Fruit fly (Drosophila melanogaster) whole organism, embryonic: ENCODE measurements around the gene Uggt.
A peak's percentile ranks its signal among the peaks of the same experiment; 100 is the strongest.

Source experiments
- CG12071 ChIP-seq: fragments of 200-800 bp; sonication (Bioruptor generic); optimal IDR thresholded peaks from 3 replicates; lab custom pipeline; 2018; ENCODE audit warnings: missing biosample characterization, mild to moderate bottlenecking, missing genetic modification characterization
- CG12659 ChIP-seq: fragments of 200-800 bp; sonication (Bioruptor generic); optimal IDR thresholded peaks from 3 replicates; lab custom pipeline; 2017; ENCODE audit warnings: mild to moderate bottlenecking, missing biosample characterization, missing genetic modification reagents, missing genetic modification characterization
- CG14710 ChIP-seq: fragments of 200-800 bp; sonication (Bioruptor generic); optimal IDR thresholded peaks from 3 replicates; lab custom pipeline; 2019; ENCODE audit warnings: missing biosample characterization, mild to moderate bottlenecking, missing genetic modification characterization, moderate library complexity
- CG15696 ChIP-seq: fragments of 200-800 bp; sonication (Bioruptor generic); optimal IDR thresholded peaks from 2 replicates; lab custom pipeline; 2019; ENCODE audit warnings: missing biosample characterization, mild to moderate bottlenecking, missing genetic modification characterization, moderate library complexity
- CG16815 ChIP-seq: fragments of 200-800 bp; sonication (Bioruptor generic); optimal IDR thresholded peaks from 3 replicates; lab custom pipeline; 2017; ENCODE audit warnings: missing biosample characterization, mild to moderate bottlenecking, missing genetic modification characterization
- CG17328 ChIP-seq: fragments of 200-800 bp; sonication (Bioruptor generic); IDR thresholded peaks from 2 replicates; pipeline ENCODE4 v1.3.6; 2022; ENCODE audit warnings: missing biosample characterization, missing genetic modification characterization
- CG1832 ChIP-seq: fragments of 200-800 bp; sonication (Bioruptor generic); optimal IDR thresholded peaks from 2 replicates; lab custom pipeline; 2017; ENCODE audit warnings: missing biosample characterization, mild to moderate bottlenecking, missing genetic modification characterization, inconsistent platforms
- CG18619 ChIP-seq: fragments of 200-800 bp; sonication (Bioruptor generic); optimal IDR thresholded peaks from 3 replicates; lab custom pipeline; 2017; ENCODE audit warnings: missing biosample characterization, mild to moderate bottlenecking, missing genetic modification characterization
- CG33557 ChIP-seq: fragments of 200-800 bp; sonication (Bioruptor generic); optimal IDR thresholded peaks from 2 replicates; lab custom pipeline; 2019; ENCODE audit warnings: missing biosample characterization, mild to moderate bottlenecking, missing genetic modification characterization, moderate library complexity
- CG3847 ChIP-seq: fragments of 200-800 bp; sonication (Bioruptor generic); IDR thresholded peaks from 2 replicates; pipeline ENCODE4 v1.3.6; 2022; ENCODE audit warnings: missing biosample characterization, missing genetic modification characterization
- CG4730 ChIP-seq: fragments of 200-800 bp; sonication (Bioruptor generic); IDR thresholded peaks from 2 replicates; pipeline ENCODE4 v1.3.6; 2022; ENCODE audit warnings: missing biosample characterization, missing genetic modification characterization
- CG7271 ChIP-seq: fragments of 200-800 bp; sonication (Bioruptor generic); optimal IDR thresholded peaks from 2 replicates; lab custom pipeline; 2018; ENCODE audit warnings: missing biosample characterization, mild to moderate bottlenecking, missing genetic modification characterization, moderate library complexity
- CG7357 ChIP-seq: fragments of 200-800 bp; sonication (Bioruptor generic); IDR thresholded peaks from 3 replicates; pipeline ENCODE4 v1.3.6; 2022; ENCODE audit warnings: missing biosample characterization, missing genetic modification characterization
- CG7372 ChIP-seq: fragments of 200-800 bp; sonication (Bioruptor generic); IDR thresholded peaks from 2 replicates; pipeline ENCODE4 v1.3.6; 2022; ENCODE audit warnings: missing biosample characterization, missing genetic modification characterization
- CG8290 ChIP-seq, 3 experiments: fragments of 200-800 bp; sonication (Bioruptor generic); optimal IDR thresholded peaks; 2 replicates each; lab custom pipeline; 2016 to 2019; ENCODE audit warnings: missing biosample characterization in 3 of 3, missing genetic modification characterization in 3 of 3, mild to moderate bottlenecking in 2 of 3, moderate library complexity in 1 of 3
- CG8359 ChIP-seq: fragments of 200-800 bp; sonication (Bioruptor generic); optimal IDR thresholded peaks from 2 replicates; lab custom pipeline; 2017; ENCODE audit warnings: missing biosample characterization, mild to moderate bottlenecking, missing genetic modification characterization, borderline replicate concordance
- CG9437 ChIP-seq: fragments of 200-800 bp; sonication (Bioruptor generic); optimal IDR thresholded peaks from 2 replicates; lab custom pipeline; 2018; ENCODE audit warnings: missing biosample characterization, mild to moderate bottlenecking, missing genetic modification characterization
- CG9727 ChIP-seq: fragments of 200-800 bp; sonication (Bioruptor generic); optimal IDR thresholded peaks from 3 replicates; lab custom pipeline; 2017; ENCODE audit warnings: missing biosample characterization, mild to moderate bottlenecking, missing genetic modification characterization
- Dfd ChIP-seq, 2 experiments: fragments of >200 bp; optimal IDR thresholded peaks; 2 replicates each; lab custom pipeline; 2017; ENCODE audit warnings: missing biosample characterization in 2 of 2, missing genetic modification characterization in 2 of 2
- Doc2 ChIP-seq: fragments of 200-800 bp; sonication (Bioruptor generic); IDR thresholded peaks from 2 replicates; pipeline ENCODE4 v1.3.6; 2022; ENCODE audit warnings: missing biosample characterization, missing genetic modification characterization
- E2f1 ChIP-seq: fragments of 200-800 bp; sonication (Bioruptor generic); IDR thresholded peaks from 2 replicates; pipeline ENCODE4 v1.3.6; 2022; ENCODE audit warnings: missing biosample characterization, missing genetic modification characterization
- Fer2 ChIP-seq: fragments of 200-800 bp; sonication (Bioruptor generic); optimal IDR thresholded peaks from 2 replicates; lab custom pipeline; 2018; ENCODE audit warnings: missing biosample characterization, mild to moderate bottlenecking, missing genetic modification characterization, moderate library complexity
- Fer3 ChIP-seq: fragments of 200-800 bp; sonication (Bioruptor generic); optimal IDR thresholded peaks from 2 replicates; lab custom pipeline; 2018; ENCODE audit warnings: missing biosample characterization, mild to moderate bottlenecking, missing genetic modification characterization, moderate library complexity
- H2.0 ChIP-seq: fragments of 200-800 bp; sonication (Bioruptor generic); IDR thresholded peaks from 2 replicates; pipeline ENCODE4 v1.3.6; 2022; ENCODE audit warnings: missing biosample characterization, missing genetic modification characterization
- Lim3 ChIP-seq: fragments of 200-800 bp; sonication (Bioruptor generic); IDR thresholded peaks from 2 replicates; pipeline ENCODE4 v1.3.6; 2022; ENCODE audit warnings: missing biosample characterization, missing genetic modification characterization
- MTF-1 ChIP-seq: fragments of 200-800 bp; sonication (Bioruptor generic); optimal IDR thresholded peaks from 2 replicates; lab custom pipeline; 2018; ENCODE audit warnings: missing biosample characterization, mild to moderate bottlenecking, missing genetic modification characterization, borderline replicate concordance
- Nf-YC ChIP-seq: fragments of 200-800 bp; optimal IDR thresholded peaks from 3 replicates; lab custom pipeline; 2019; ENCODE audit warnings: missing biosample characterization, mild to moderate bottlenecking, missing genetic modification characterization, moderate library complexity
- Sry-β ChIP-seq: fragments of 200-800 bp; sonication (Bioruptor generic); optimal IDR thresholded peaks from 2 replicates; lab custom pipeline; 2018; ENCODE audit warnings: missing biosample characterization, mild to moderate bottlenecking, missing genetic modification characterization, moderate library complexity
- Sry-δ ChIP-seq: fragments of 200-800 bp; sonication (Bioruptor generic); optimal IDR thresholded peaks from 2 replicates; lab custom pipeline; 2016; ENCODE audit warnings: missing biosample characterization, missing genetic modification characterization
- Stat92E ChIP-seq, 3 experiments: fragments of >200 bp in 2 of 3; fragments of 200-800 bp in 1 of 3; sonication (Bioruptor generic) in 1 of 3; optimal IDR thresholded peaks; 2 replicates each; lab custom pipeline; 2017 to 2019; ENCODE audit warnings: missing biosample characterization in 3 of 3, missing genetic modification characterization in 3 of 3, mild to moderate bottlenecking in 1 of 3, moderate library complexity in 1 of 3
- ash1 ChIP-seq: fragments of 200-800 bp; sonication (Bioruptor generic); optimal IDR thresholded peaks from 2 replicates; lab custom pipeline; 2018; ENCODE audit warnings: missing biosample characterization, mild to moderate bottlenecking, missing genetic modification characterization
- bcd ChIP-seq: fragments of 200-800 bp; sonication (Bioruptor generic); optimal IDR thresholded peaks from 2 replicates; lab custom pipeline; 2017; ENCODE audit warnings: missing biosample characterization, mild to moderate bottlenecking, missing genetic modification characterization
- br ChIP-seq: fragments of >200 bp; optimal IDR thresholded peaks from 2 replicates; lab custom pipeline; 2017
- croc ChIP-seq: fragments of 200-800 bp; sonication (Bioruptor generic); conservative IDR thresholded peaks from 3 replicates; pipeline ENCODE4 v1.3.6; 2022; ENCODE audit warnings: missing biosample characterization, missing genetic modification characterization
- disco-r ChIP-seq: fragments of 200-800 bp; sonication (Bioruptor generic); optimal IDR thresholded peaks from 2 replicates; lab custom pipeline; 2016; ENCODE audit warnings: missing biosample characterization, missing genetic modification characterization
- ems ChIP-seq: fragments of 200-800 bp; sonication (Bioruptor generic); optimal IDR thresholded peaks from 3 replicates; lab custom pipeline; 2016; ENCODE audit warnings: missing biosample characterization, missing genetic modification characterization
- en ChIP-seq: fragments of 200-800 bp; sonication (Bioruptor generic); optimal IDR thresholded peaks from 2 replicates; lab custom pipeline; 2016; ENCODE audit warnings: missing biosample characterization, missing genetic modification characterization
- eyg ChIP-seq: fragments of 200-800 bp; sonication (Bioruptor generic); optimal IDR thresholded peaks from 3 replicates; lab custom pipeline; 2016; ENCODE audit warnings: missing biosample characterization, missing genetic modification characterization
- gsb-n ChIP-seq: fragments of 200-800 bp; sonication (Bioruptor generic); optimal IDR thresholded peaks from 3 replicates; lab custom pipeline; 2018; ENCODE audit warnings: missing biosample characterization, mild to moderate bottlenecking, missing genetic modification characterization
- kay ChIP-seq: fragments of 200-800 bp; sonication (Bioruptor generic); optimal IDR thresholded peaks from 2 replicates; lab custom pipeline; 2016; ENCODE audit warnings: missing biosample characterization, missing genetic modification characterization
- kni ChIP-seq: fragments of 200-800 bp; sonication (Bioruptor generic); optimal IDR thresholded peaks from 3 replicates; lab custom pipeline; 2017; ENCODE audit warnings: mild to moderate bottlenecking, missing biosample characterization, missing genetic modification reagents, missing genetic modification characterization
- lmd ChIP-seq: fragments of 200-800 bp; sonication (Bioruptor generic); IDR thresholded peaks from 2 replicates; pipeline ENCODE4 v1.3.6; 2022; ENCODE audit warnings: missing biosample characterization, missing genetic modification characterization
- lov ChIP-seq, 2 experiments: fragments of 200-800 bp in 1 of 2; fragments of >200 bp in 1 of 2; sonication (Bioruptor generic) in 1 of 2; IDR thresholded peaks in 1 of 2; optimal IDR thresholded peaks in 1 of 2; 2 replicates in 1 of 2; 3 replicates in 1 of 2; pipeline versions ENCODE4 v1.3.6 to Lab custom; 2017 to 2022; ENCODE audit warnings: missing biosample characterization in 1 of 2, missing genetic modification characterization in 1 of 2
- mirr ChIP-seq: fragments of 200-800 bp; sonication (Bioruptor generic); optimal IDR thresholded peaks from 3 replicates; lab custom pipeline; 2018; ENCODE audit warnings: missing biosample characterization, mild to moderate bottlenecking, missing genetic modification characterization
- sens-2 ChIP-seq: fragments of 200-800 bp; sonication (Bioruptor generic); IDR thresholded peaks from 2 replicates; pipeline ENCODE4 v1.3.6; 2022; ENCODE audit warnings: missing biosample characterization, missing genetic modification characterization
- slp2 ChIP-seq: fragments of 200-800 bp; sonication (Bioruptor generic); optimal IDR thresholded peaks from 2 replicates; lab custom pipeline; 2016; ENCODE audit warnings: missing biosample characterization, missing genetic modification characterization
- sqz ChIP-seq: fragments of 200-800 bp; sonication (Bioruptor generic); optimal IDR thresholded peaks from 3 replicates; lab custom pipeline; 2018; ENCODE audit warnings: missing biosample characterization, mild to moderate bottlenecking, missing genetic modification characterization
- tap ChIP-seq: fragments of 200-800 bp; optimal IDR thresholded peaks from 3 replicates; lab custom pipeline; 2019; ENCODE audit warnings: missing biosample characterization, mild to moderate bottlenecking, missing genetic modification characterization, moderate library complexity
- tio ChIP-seq: fragments of 200-800 bp; sonication (Bioruptor generic); optimal IDR thresholded peaks from 2 replicates; lab custom pipeline; 2017; ENCODE audit warnings: missing biosample characterization, missing genetic modification characterization, inconsistent platforms
- vnd ChIP-seq: fragments of 200-800 bp; sonication (Bioruptor generic); IDR thresholded peaks from 3 replicates; pipeline ENCODE4 v1.3.6; 2022; ENCODE audit warnings: missing biosample characterization, missing genetic modification characterization; ENCODE audit not compliant: partially characterized antibody

Gene Uggt

DNA sequence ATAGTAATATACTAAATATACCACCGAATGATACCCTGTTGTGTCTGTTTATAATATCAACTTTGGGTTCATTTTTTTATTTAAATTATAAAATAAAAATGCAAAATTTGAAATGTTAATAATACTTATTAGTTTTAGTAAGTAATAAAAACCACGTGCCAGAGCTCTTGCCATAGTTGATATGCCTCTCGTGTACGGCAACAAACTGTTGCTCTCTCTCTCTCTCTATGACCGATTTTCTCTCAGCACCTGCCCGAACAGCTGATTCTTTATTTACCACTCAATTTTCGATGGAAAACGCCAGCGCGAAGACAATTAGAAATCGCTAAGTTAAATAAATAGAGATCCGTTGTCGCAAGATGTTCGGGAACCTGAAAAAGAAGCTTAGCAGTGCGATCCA is 5.0 kb upstream of the Uggt start, which contains the start of gene Dysb (continued):
- no peak for TF ChIP-seq CG1832
- TF ChIP-seq tio (GFP tag; lab: Kevin White, UChicago): peak; percentile 67
- peak; percentile 46 for TF ChIP-seq eyg (GFP tag; lab: Kevin White, UChicago)
- TF ChIP-seq kay (GFP tag; lab: Kevin White, UChicago): peak; percentile 19
- peak; percentile 91 for TF ChIP-seq CG12659 (GFP tag; lab: Kevin White, UChicago)
- TF ChIP-seq mirr (GFP tag; lab: Kevin White, UChicago): peak; percentile 58
- TF ChIP-seq br (lab: Kevin White, UChicago): no peak
- TF ChIP-seq gsb-n (tag; lab: Kevin White, UChicago): peak; percentile 88
- no peak for TF ChIP-seq Doc2 (GFP tag; lab: Robert Waterston, UW)
- TF ChIP-seq CG3847: peak; percentile 85
- TF ChIP-seq Stat92E (GFP tag; optimal IDR thresholded peaks at IDR 0.05; lab: Kevin White, UChicago): peak in 1 of 3 experiments; percentile 68
- peak; percentile 84 for TF ChIP-seq CG18619
- TF ChIP-seq CG14710 (tag; lab: Kevin White, UChicago): peak; percentile 85
- peak; percentile 72 for TF ChIP-seq Fer2
- no peak for TF ChIP-seq ash1 (GFP tag; lab: Kevin White, UChicago)
- peak; percentile 67 for TF ChIP-seq CG15696
- TF ChIP-seq CG9727 (GFP tag; lab: Kevin White, UChicago): peak; percentile 88
- TF ChIP-seq E2f1: peak; percentile 91
- TF ChIP-seq lov (optimal IDR thresholded peaks at IDR 0.05; lab: Kevin White, UChicago): no peak
- TF ChIP-seq lov (GFP tag; IDR thresholded peaks at IDR 0.05; lab: Robert Waterston, UW): peak; percentile 83
- TF ChIP-seq Sry-δ (GFP tag; lab: Kevin White, UChicago): no peak
- peak; percentile 47 for TF ChIP-seq CG7271 (tag; lab: Kevin White, UChicago)
- peak; percentile 85 for TF ChIP-seq lmd (GFP tag; lab: Robert Waterston, UW)
- TF ChIP-seq vnd (GFP tag; lab: Robert Waterston, UW): no peak
- peak; percentile 91 for TF ChIP-seq Fer3 (tag; lab: Kevin White, UChicago)
- TF ChIP-seq tap (tag; lab: Kevin White, UChicago): peak; percentile 90
- TF ChIP-seq CG12071: peak; percentile 79
- TF ChIP-seq CG9437 (GFP tag; lab: Kevin White, UChicago): peak; percentile 69
- peak; percentile 33 for TF ChIP-seq CG8290 (GFP tag; optimal IDR thresholded peaks at IDR 0.05; lab: Kevin White, UChicago)
- TF ChIP-seq CG8290 (tag; optimal IDR thresholded peaks at IDR 0.05; lab: Kevin White, UChicago): peak in 1 of 2 experiments; percentile 85
- peak; percentile 72 for TF ChIP-seq CG16815 (GFP tag; lab: Kevin White, UChicago)
- peak; percentile 62 for TF ChIP-seq ems (GFP tag; lab: Kevin White, UChicago)
- peak; percentile 60; the same call in 1 of the 3 replicates for TF ChIP-seq CG7357 (GFP tag; lab: Robert Waterston, UW)
- TF ChIP-seq H2.0 (GFP tag; lab: Robert Waterston, UW): peak; percentile 89
- peak; percentile 70 for TF ChIP-seq kni (GFP tag; lab: Kevin White, UChicago)
- TF ChIP-seq MTF-1 (GFP tag; lab: Kevin White, UChicago): peak; percentile 84
- TF ChIP-seq Nf-YC: peak; percentile 83
- TF ChIP-seq CG7372 (GFP tag; lab: Robert Waterston, UW): peak; percentile 83
- TF ChIP-seq Dfd (GFP tag; optimal IDR thresholded peaks at IDR 0.05; lab: Kevin White, UChicago): no peak
- TF ChIP-seq disco-r (GFP tag; lab: Kevin White, UChicago): no peak
- TF ChIP-seq CG8359: peak; percentile 14
- TF ChIP-seq croc (GFP tag; lab: Robert Waterston, UW): peak; percentile 69
- peak; percentile 65 for TF ChIP-seq CG33557 (GFP tag; lab: Kevin White, UChicago)
- TF ChIP-seq CG17328: peak; percentile 94
- TF ChIP-seq sens-2 (GFP tag; lab: Robert Waterston, UW): no peak; the same call in 1 of the 2 replicates
- no peak for TF ChIP-seq en (GFP tag; lab: Kevin White, UChicago)
- TF ChIP-seq Sry-β (GFP tag; lab: Kevin White, UChicago): peak; percentile 10
- TF ChIP-seq slp2 (GFP tag; lab: Kevin White, UChicago): peak; percentile 51
- no peak for TF ChIP-seq Lim3
- TF ChIP-seq CG4730: peak; percentile 82
- TF ChIP-seq sqz (GFP tag; lab: Kevin White, UChicago): peak; percentile 82
- peak; percentile 81 for TF ChIP-seq bcd
